Worm (Caenorhabditis elegans) whole organism, L4 larva: ENCODE measurements around the gene ins-21.

Experiments used
- F44E2.7 ChIP-seq: fragments of 200-800 bp; sonication (Bioruptor generic); IDR thresholded peaks from 2 replicates; pipeline ENCODE4 v2.1.2; 2022; ENCODE audit warnings: missing genetic modification characterization, missing compliant biosample characterization
- F49E8.2 ChIP-seq: sonication (generic microtip); optimal IDR thresholded peaks from 2 replicates; lab custom pipeline; 2016; ENCODE audit warnings: missing compliant biosample characterization, mild to moderate bottlenecking, missing genetic modification characterization, borderline replicate concordance
- R02D3.7 ChIP-seq: fragments of 150-350 bp; sonication (generic microtip); optimal IDR thresholded peaks from 3 replicates; lab custom pipeline; 2014; ENCODE audit warnings: missing biosample characterization, missing genetic modification characterization
- T20F7.1 ChIP-seq: fragments of 200-800 bp; sonication (Bioruptor generic); optimal IDR thresholded peaks from 2 replicates; lab custom pipeline; 2018; ENCODE audit warnings: mild to moderate bottlenecking, missing genetic modification characterization, missing compliant biosample characterization
- T26A8.4 ChIP-seq: fragments of 200-800 bp; sonication (Bioruptor generic); IDR thresholded peaks from 2 replicates; pipeline ENCODE4 v1.3.6; 2022; ENCODE audit warnings: missing genetic modification characterization, missing compliant biosample characterization
- Y75B8A.6 ChIP-seq: fragments of 200-800 bp; sonication (Bioruptor generic); IDR thresholded peaks from 2 replicates; pipeline ENCODE4 v1.3.6; 2022; ENCODE audit warnings: missing genetic modification reagents, missing genetic modification characterization, missing compliant biosample characterization
- ZK337.2 ChIP-seq: fragments of 200-800 bp; sonication (Bioruptor generic); IDR thresholded peaks from 2 replicates; pipeline ENCODE4 v1.3.6; 2022; ENCODE audit warnings: missing genetic modification reagents, missing genetic modification characterization, missing compliant biosample characterization
- ZK546.5 ChIP-seq, 2 experiments: sonication (generic microtip); optimal IDR thresholded peaks; 2 replicates each; lab custom pipeline; 2017; ENCODE audit warnings: missing biosample characterization in 2 of 2, missing genetic modification characterization in 2 of 2
- aha-1 ChIP-seq: fragments of 150-350 bp; peaks from one replicate; lab custom pipeline; 2014; ENCODE audit warnings: missing biosample characterization, missing genetic modification characterization
- aly-2 ChIP-seq: sonication (generic microtip); optimal IDR thresholded peaks from 2 replicates; lab custom pipeline; 2018; ENCODE audit warnings: missing biosample characterization, missing genetic modification characterization
- attf-4 ChIP-seq: sonication (generic microtip); optimal IDR thresholded peaks from 3 replicates; lab custom pipeline; 2017; ENCODE audit warnings: missing biosample characterization, missing genetic modification characterization
- ceh-20 ChIP-seq: fragments of 200-800 bp; sonication (Bioruptor generic); IDR thresholded peaks from 2 replicates; pipeline ENCODE4 v1.3.6; 2022; ENCODE audit warnings: missing genetic modification reagents, missing genetic modification characterization, missing compliant biosample characterization
- ceh-32 ChIP-seq: sonication (generic microtip); optimal IDR thresholded peaks from 2 replicates; lab custom pipeline; 2016; ENCODE audit warnings: mild to moderate bottlenecking, missing genetic modification characterization, missing compliant biosample characterization; ENCODE audit not compliant: poor library complexity
- ceh-62 ChIP-seq: sonication (generic microtip); optimal IDR thresholded peaks from 2 replicates; lab custom pipeline; 2017; ENCODE audit warnings: missing biosample characterization, missing genetic modification characterization
- dmd-8 ChIP-seq: fragments of 200-800 bp; sonication (Bioruptor generic); IDR thresholded peaks from 2 replicates; pipeline ENCODE4 v1.3.6; 2022; ENCODE audit warnings: missing genetic modification characterization, missing compliant biosample characterization
- dve-1 ChIP-seq: sonication (generic microtip); optimal IDR thresholded peaks from 2 replicates; lab custom pipeline; 2017; ENCODE audit warnings: antibody characterized with exemption, mild to moderate bottlenecking, missing genetic modification characterization, missing compliant biosample characterization; ENCODE audit not compliant: insufficient read depth
- egl-43 ChIP-seq: fragments of 200-800 bp; sonication (Bioruptor generic); IDR thresholded peaks from 2 replicates; pipeline ENCODE4 v1.3.6; 2022; ENCODE audit warnings: missing genetic modification reagents, missing genetic modification characterization, missing compliant biosample characterization
- fos-1 ChIP-seq: fragments of 150-350 bp; optimal IDR thresholded peaks from 2 replicates; lab custom pipeline; 2014; ENCODE audit warnings: missing biosample characterization, missing genetic modification characterization
- gei-8 ChIP-seq: fragments of 200-800 bp; sonication (Bioruptor generic); optimal IDR thresholded peaks from 2 replicates; lab custom pipeline; 2018; ENCODE audit warnings: mild to moderate bottlenecking, missing genetic modification characterization, missing compliant biosample characterization
- hif-1 ChIP-seq, 2 experiments: sonication (generic microtip); optimal IDR thresholded peaks; 2 replicates each; lab custom pipeline; 2016 to 2017; ENCODE audit warnings: missing compliant biosample characterization in 2 of 2, missing genetic modification characterization in 2 of 2, missing genetic modification reagents in 2 of 2, missing genotype in 2 of 2, mild to moderate bottlenecking in 1 of 2
- hlh-11 ChIP-seq: fragments of 200-800 bp; sonication (Bioruptor generic); optimal IDR thresholded peaks from 2 replicates; lab custom pipeline; 2018; ENCODE audit warnings: mild to moderate bottlenecking, missing genetic modification characterization, missing compliant biosample characterization
- lin-29 ChIP-seq: fragments of 200-800 bp; sonication (Bioruptor generic); IDR thresholded peaks from 2 replicates; pipeline ENCODE4 v1.3.6; 2022; ENCODE audit warnings: missing genetic modification reagents, missing genetic modification characterization, missing compliant biosample characterization
- lir-3 ChIP-seq: sonication (generic microtip); optimal IDR thresholded peaks from 2 replicates; lab custom pipeline; 2016; ENCODE audit warnings: mild to moderate bottlenecking, missing genetic modification characterization, missing compliant biosample characterization
- mxl-3 ChIP-seq: fragments of 200-800 bp; sonication (Bioruptor generic); optimal IDR thresholded peaks from 2 replicates; lab custom pipeline; 2018; ENCODE audit warnings: mild to moderate bottlenecking, missing genetic modification characterization, missing compliant biosample characterization
- nhr-237 ChIP-seq: sonication (generic microtip); optimal IDR thresholded peaks from 2 replicates; lab custom pipeline; 2017; ENCODE audit warnings: missing biosample characterization, missing genetic modification characterization
- nhr-28 ChIP-seq: fragments of 150-350 bp; optimal IDR thresholded peaks from 2 replicates; lab custom pipeline; 2014; ENCODE audit warnings: missing biosample characterization, missing genetic modification characterization
- nhr-42 ChIP-seq: fragments of 200-800 bp; sonication (Bioruptor generic); IDR thresholded peaks from 2 replicates; pipeline ENCODE4 v1.3.6; 2022; ENCODE audit warnings: missing genetic modification characterization, missing compliant biosample characterization
- nhr-77 ChIP-seq: fragments of 150-350 bp; optimal IDR thresholded peaks from 2 replicates; lab custom pipeline; 2014; ENCODE audit warnings: missing biosample characterization, missing genetic modification characterization
- saeg-2 ChIP-seq: fragments of 200-800 bp; sonication (Bioruptor generic); IDR thresholded peaks from 2 replicates; pipeline ENCODE4 v1.3.6; 2022; ENCODE audit warnings: missing genetic modification reagents, missing genetic modification characterization, missing compliant biosample characterization
- set-16 ChIP-seq: fragments of 200-800 bp; sonication (Bioruptor generic); IDR thresholded peaks from 2 replicates; pipeline ENCODE4 v1.3.6; 2022; ENCODE audit warnings: missing genetic modification reagents, missing genetic modification characterization, missing compliant biosample characterization
- spr-3 ChIP-seq: fragments of 200-800 bp; sonication (Bioruptor generic); optimal IDR thresholded peaks from 2 replicates; lab custom pipeline; 2018; ENCODE audit warnings: mild to moderate bottlenecking, missing genetic modification characterization, missing compliant biosample characterization
- tra-1 ChIP-seq: fragments of 200-800 bp; sonication (Bioruptor generic); IDR thresholded peaks from 2 replicates; pipeline ENCODE4 v1.3.6; 2022; ENCODE audit warnings: missing genetic modification reagents, missing genetic modification characterization, missing compliant biosample characterization
- unc-62 ChIP-seq, 3 experiments: fragments of 150-350 bp in 1 of 3; sonication (generic microtip); optimal IDR thresholded peaks in 2 of 3; peaks in 1 of 3; 1 replicate in 1 of 3; 2 replicates in 2 of 3; lab custom pipeline; 2014 to 2017; ENCODE audit warnings: missing biosample characterization in 3 of 3, missing genetic modification characterization in 3 of 3, missing genetic modification reagents in 3 of 3, missing genotype in 1 of 3
- zfp-2 ChIP-seq: sonication (generic microtip); optimal IDR thresholded peaks from 2 replicates; lab custom pipeline; 2016; ENCODE audit warnings: mild to moderate bottlenecking, missing genetic modification characterization, missing compliant biosample characterization
- zip-11 ChIP-seq: fragments of 200-800 bp; sonication (Bioruptor generic); IDR thresholded peaks from 2 replicates; pipeline ENCODE4 v1.3.6; 2022; ENCODE audit warnings: missing genetic modification characterization, missing compliant biosample characterization
- ztf-11 ChIP-seq: fragments of 150-350 bp; optimal IDR thresholded peaks from 2 replicates; lab custom pipeline; 2014; ENCODE audit warnings: missing biosample characterization, missing genetic modification characterization

The ins-21 gene

DNA sequence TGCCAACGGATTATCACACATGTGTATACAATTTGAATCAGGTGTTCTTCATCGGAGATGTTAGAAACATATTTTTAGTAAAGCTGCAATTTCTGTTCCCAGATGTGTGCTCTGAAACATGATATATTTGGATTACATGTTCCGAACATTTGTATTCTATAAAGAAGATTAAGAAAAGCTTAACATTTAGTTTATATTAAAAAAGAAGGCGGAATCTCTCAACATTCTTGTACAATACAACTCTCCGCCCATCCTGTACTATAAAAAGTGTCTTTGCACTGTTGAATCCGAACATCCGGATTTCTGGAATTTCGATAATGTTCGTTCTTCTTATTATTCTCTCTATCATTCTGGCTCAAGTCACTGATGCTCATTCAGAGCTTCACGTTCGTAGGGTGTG, 4.4 kb downstream of the ins-21 start, which contains the start of gene ins-23:
TSS of gene ins-23 (plus strand) at position 301 of the 400 bp plus-strand sequence.
- TF ChIP-seq ZK337.2 (GFP tag; lab: Robert Waterston, UW) (no peak), aha-1 (peak; percentile 58)

DNA sequence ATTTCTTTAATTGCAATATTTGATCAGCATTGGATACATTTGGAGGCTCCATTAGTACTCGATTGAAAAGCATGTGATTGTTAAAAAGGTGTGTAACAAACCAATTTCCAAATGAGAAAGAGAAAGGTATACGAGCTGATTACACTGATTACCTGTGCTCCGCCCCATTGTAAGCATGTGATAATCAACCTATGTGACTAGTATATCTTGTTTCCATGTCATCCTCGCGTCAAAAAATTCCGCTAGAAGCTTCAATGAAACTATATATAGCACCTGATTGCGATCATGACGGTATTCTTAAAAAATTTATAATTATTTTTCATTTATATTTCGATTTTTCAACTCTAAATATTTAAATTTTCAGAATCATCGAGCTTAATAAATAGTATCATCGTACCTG, 7.0 kb downstream of the ins-21 start, which contains the start of gene M04D8.4:
TSS of gene M04D8.4 (minus strand) at position 101 of the 400 bp plus-strand sequence.
- no peak for TF ChIP-seq egl-43
- TF ChIP-seq F44E2.7: no peak
- no peak for TF ChIP-seq zip-11
- TF ChIP-seq nhr-237: no peak
- no peak for TF ChIP-seq dmd-8 (GFP tag; lab: Robert Waterston, UW)
- no peak for TF ChIP-seq zfp-2 (tag; lab: Kevin White, UChicago)
- no peak for TF ChIP-seq aly-2 (tag; lab: Kevin White, UChicago)
- TF ChIP-seq dve-1 (tag; lab: Kevin White, UChicago): no peak
- TF ChIP-seq T20F7.1 (GFP tag; lab: Kevin White, UChicago): no peak
- TF ChIP-seq ztf-11 (tag; lab: Kevin White, UChicago): no peak
- no peak for TF ChIP-seq set-16 (GFP tag; lab: Robert Waterston, UW)
- no peak for TF ChIP-seq lir-3 (tag; lab: Kevin White, UChicago)
- no peak for TF ChIP-seq ceh-62 (tag; lab: Kevin White, UChicago)
- TF ChIP-seq R02D3.7 (tag; lab: Kevin White, UChicago): no peak
- no peak for TF ChIP-seq ZK546.5 (tag; optimal IDR thresholded peaks at IDR 0.05; lab: Kevin White, UChicago)
- TF ChIP-seq tra-1: no peak
- TF ChIP-seq nhr-77 (tag; lab: Kevin White, UChicago): no peak

DNA sequence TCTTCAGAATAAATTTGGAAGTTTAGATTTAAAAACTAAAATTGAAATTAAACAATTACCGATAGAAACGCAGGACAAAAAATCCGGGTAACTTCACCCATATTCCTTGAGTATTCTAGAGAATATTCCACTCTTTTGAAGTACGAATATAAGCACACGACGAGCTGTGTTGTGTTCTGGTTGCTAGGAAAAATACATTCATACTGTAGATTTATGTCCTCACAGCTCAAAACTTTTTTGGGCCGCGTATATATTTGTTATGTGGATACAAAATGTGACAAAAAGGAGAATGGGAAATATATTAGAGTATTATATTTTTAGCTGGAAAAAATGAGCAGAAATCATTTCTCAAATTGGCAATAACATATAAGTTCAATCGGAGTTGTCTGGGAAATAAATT, 9.7 kb downstream of the ins-21 start, which contains the start of gene M04D8.5:
TSS of gene M04D8.5 (minus strand) at position 101 of the 400 bp plus-strand sequence.
- TF ChIP-seq T26A8.4 (GFP tag; lab: Robert Waterston, UW): no peak
- TF ChIP-seq hif-1 (tag; optimal IDR thresholded peaks at IDR 0.05; lab: Kevin White, UChicago): no peak
- TF ChIP-seq ztf-11 (tag; lab: Kevin White, UChicago): no peak
- no peak for TF ChIP-seq nhr-28 (tag; lab: Kevin White, UChicago)
- no peak for TF ChIP-seq F49E8.2
- no peak for TF ChIP-seq zfp-2 (tag; lab: Kevin White, UChicago)
- no peak for TF ChIP-seq hlh-11 (tag; lab: Kevin White, UChicago)
- no peak for TF ChIP-seq gei-8 (GFP tag; lab: Kevin White, UChicago)
- TF ChIP-seq Y75B8A.6: no peak
- TF ChIP-seq spr-3 (GFP tag; lab: Kevin White, UChicago): no peak
- no peak for TF ChIP-seq saeg-2 (GFP tag; lab: Robert Waterston, UW)
- TF ChIP-seq zip-11: no peak
- no peak for TF ChIP-seq attf-4 (tag; lab: Kevin White, UChicago)
- TF ChIP-seq nhr-42 (GFP tag; lab: Robert Waterston, UW): no peak
- TF ChIP-seq lin-29 (GFP tag; lab: Robert Waterston, UW): no peak
- no peak for TF ChIP-seq mxl-3 (GFP tag; lab: Kevin White, UChicago)
- no peak for TF ChIP-seq fos-1 (tag; lab: Kevin White, UChicago)
- no peak for TF ChIP-seq ceh-20

DNA sequence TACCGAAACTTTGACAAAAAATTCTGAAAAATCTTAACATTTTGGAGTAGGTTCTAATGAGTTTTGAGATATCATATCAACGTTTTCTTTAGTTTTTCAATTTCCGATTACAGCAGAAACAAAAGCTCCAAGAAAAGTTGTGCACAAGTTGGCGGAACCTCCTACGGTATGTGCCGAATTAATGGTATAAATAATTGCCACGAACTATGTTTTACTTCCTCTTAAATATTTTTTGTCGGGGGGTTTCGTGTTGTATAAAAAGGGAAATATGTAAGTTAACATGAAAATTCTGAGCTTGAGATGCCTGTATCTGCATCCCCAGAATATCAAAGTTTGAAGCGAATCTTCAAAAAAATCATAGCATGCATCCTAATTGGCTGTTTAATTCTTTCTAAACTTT, 10.3 kb downstream of the ins-21 start, which contains the start of gene M04D8.8:
TSS of gene M04D8.8 (plus strand) at position 301 of the 400 bp plus-strand sequence.
- TF ChIP-seq ceh-32 (tag; lab: Kevin White, UChicago) (no peak), unc-62 (GFP tag; optimal IDR thresholded peaks at IDR 0.05 in 1 of 2; lab: Kevin White, UChicago) (peak in 1 of 2 experiments; percentile 7), unc-62 (tag; optimal IDR thresholded peaks at IDR 0.05; lab: Kevin White, UChicago) (no peak)
